Worm (Caenorhabditis elegans): ENCODE results near the gene F14H8.4.
A peak's percentile ranks its signal among the peaks of the same experiment; 100 is the strongest.

F14H8.4 gene

DNA sequence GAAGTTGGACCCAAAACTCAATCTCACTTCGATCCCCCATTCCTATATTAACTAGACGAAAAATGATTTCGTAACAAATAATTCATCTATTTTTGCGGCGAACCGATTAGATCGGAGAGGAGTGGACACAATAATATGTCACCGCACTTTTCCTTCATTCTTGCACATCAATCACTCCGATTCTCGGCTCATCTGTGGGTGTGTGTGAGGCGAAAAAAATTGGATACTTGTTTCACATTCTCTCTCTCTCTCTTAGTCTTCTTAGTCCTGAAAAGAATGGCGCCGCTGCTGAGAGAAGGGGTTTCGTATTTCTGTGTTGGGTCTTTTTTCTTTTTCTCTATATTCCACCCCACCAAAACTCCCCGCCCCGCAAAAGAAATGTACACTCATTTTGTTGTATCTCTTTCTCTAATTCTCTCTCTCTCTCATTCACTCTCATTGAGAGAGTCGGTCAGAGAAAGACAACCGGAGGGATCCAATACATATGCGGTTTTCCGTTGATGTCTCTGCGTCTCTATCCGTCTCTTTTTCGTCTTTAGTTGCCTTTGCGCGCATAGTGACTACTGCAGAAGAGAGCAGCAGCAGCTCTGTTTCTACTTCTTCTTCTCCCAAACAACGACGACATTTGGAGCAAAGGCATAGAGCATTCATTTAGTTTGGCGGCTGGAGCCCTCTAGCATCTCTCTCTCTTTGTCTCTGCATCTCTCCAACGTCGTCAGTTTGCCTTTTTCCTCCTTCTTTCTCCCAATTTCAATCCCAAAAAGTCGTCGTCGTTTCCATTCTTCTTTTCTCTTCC, 47.6 kb downstream of the F14H8.4 start, which contains the start of gene unc-76 (continued):
- TF ChIP-seq hif-1 (tag; optimal IDR thresholded peaks at IDR 0.05) (peak in 1 of 2 experiments; percentile 47), duxl-1 (tag; optimal IDR thresholded peaks at IDR 0.05; ENCODE audit: poor library complexity) (no peak), daf-16 (GFP tag; optimal IDR thresholded peaks at IDR 0.05) (peak in 1 of 2 experiments; percentile 23), daf-16 (tag; optimal IDR thresholded peaks at IDR 0.05) (peak; percentile 8), mes-2 (tag; optimal IDR thresholded peaks at IDR 0.05; ENCODE audit: poor library complexity, severe bottlenecking) (peak; percentile 48), hlh-30 (tag; optimal IDR thresholded peaks at IDR 0.05; ENCODE audit: insufficient read depth) (peak; percentile 48), T26A8.4 (GFP tag; IDR thresholded peaks at IDR 0.05) (peak; percentile 41; the same call in 1 of the 2 replicates), aha-1 (tag) (peak; percentile 95), hmg-1.1 (GFP tag; IDR thresholded peaks at IDR 0.05) (peak; percentile 74), nhr-6 (tag; optimal IDR thresholded peaks at IDR 0.05) (peak; percentile 87), nhr-11 (tag; optimal IDR thresholded peaks at IDR 0.05) (peak; percentile 72), mep-1 (tag; optimal IDR thresholded peaks at IDR 0.05) (peak; percentile 90), unc-62 (GFP tag; optimal IDR thresholded peaks at IDR 0.05 in 1 of 2) (peak in 1 of 2 experiments; percentile 98), unc-62 (tag; optimal IDR thresholded peaks at IDR 0.05) (no peak), lin-39 (tag; optimal IDR thresholded peaks at IDR 0.05) (peak; percentile 80), dpl-1 (GFP tag; optimal IDR thresholded peaks at IDR 0.05) (peak; percentile 27), daf-12 (tag; optimal IDR thresholded peaks at IDR 0.05) (no peak), rbr-2 (tag; optimal IDR thresholded peaks at IDR 0.05) (peak; percentile 92), lin-13 (GFP tag; optimal IDR thresholded peaks at IDR 0.05) (peak; percentile 55), fkh-10 (GFP tag; optimal IDR thresholded peaks at IDR 0.05) (peak; percentile 92)

DNA sequence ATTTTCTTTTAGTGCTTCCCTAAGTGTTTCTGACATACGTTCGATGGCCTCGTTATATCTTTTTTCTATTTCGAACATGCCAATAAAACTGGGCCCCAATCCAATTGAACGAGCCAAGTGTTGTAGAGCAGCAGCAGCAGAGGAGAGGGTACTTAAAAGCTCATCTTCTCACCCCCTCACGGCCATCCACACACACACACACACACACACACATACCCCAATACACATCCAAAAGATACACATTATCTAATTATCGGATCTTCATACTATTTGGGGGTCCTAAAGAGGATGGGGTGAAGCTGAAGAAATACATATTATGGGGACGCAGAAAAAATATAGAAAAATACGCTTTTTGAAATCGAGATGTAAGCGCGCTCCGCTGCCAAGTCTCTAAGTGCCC, 49.1 kb downstream of the F14H8.4 start:
- TF ChIP-seq zfp-3 (GFP tag; conservative IDR thresholded peaks at IDR 0.05), result no peak
- TF ChIP-seq aha-1 (tag), result peak; percentile 71

All from whole organism, L4 larva.